Worm (Caenorhabditis elegans) whole organism, L1 larva: ENCODE data around the gene R13A5.11.

Experiments
- fos-1 ChIP-seq: fragments of 150-350 bp; optimal IDR thresholded peaks from 2 replicates; lab custom pipeline; 2014; ENCODE audit warnings: missing biosample characterization, missing genetic modification characterization
- lsy-2 ChIP-seq, 2 experiments: fragments of 150-350 bp; optimal IDR thresholded peaks; 2 replicates each; lab custom pipeline; 2014; ENCODE audit warnings: missing biosample characterization in 2 of 2, missing genetic modification characterization in 2 of 2

DNA sequence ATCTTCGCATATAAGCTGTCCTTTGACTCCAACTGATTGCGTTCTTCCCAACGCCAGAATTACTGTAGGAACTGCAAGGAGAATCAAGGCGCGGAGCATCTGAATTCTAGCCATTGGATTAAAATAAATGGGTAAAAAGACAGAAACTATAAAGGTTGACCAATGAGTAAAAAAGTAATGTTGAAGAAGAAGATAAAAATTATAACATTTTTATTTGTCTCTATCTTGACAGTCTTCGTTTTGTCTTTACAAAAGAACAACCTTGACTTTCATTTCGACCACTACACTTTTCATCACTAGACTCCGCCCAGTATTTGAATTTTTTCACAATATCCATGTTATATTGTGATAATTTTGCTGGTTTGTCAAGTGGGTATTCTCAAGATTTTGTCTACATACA lies 27.9 kb downstream of the R13A5.11 start, which contains the start of gene ttr-8:
- TF ChIP-seq lsy-2 (tag; optimal IDR thresholded peaks at IDR 0.05; lab: Kevin White, UChicago) (no peak), fos-1 (tag; lab: Kevin White, UChicago) (no peak)
